Worm (Caenorhabditis elegans) whole organism, L3 larva: Measurements from ENCODE around the gene pqn-57.

ENCODE experiments used
- R02D3.7 ChIP-seq: fragments of 150-350 bp; optimal IDR thresholded peaks from 2 replicates; lab custom pipeline; 2014; ENCODE audit warnings: missing biosample characterization, missing genetic modification characterization
- aly-2 ChIP-seq: fragments of 150-350 bp; optimal IDR thresholded peaks from 2 replicates; lab custom pipeline; 2014; ENCODE audit warnings: missing biosample characterization, missing genetic modification characterization
- ama-1 ChIP-seq: fragments of 150-350 bp; optimal IDR thresholded peaks from 2 replicates; lab custom pipeline; 2018
- ceh-16 ChIP-seq: sonication (generic microtip); optimal IDR thresholded peaks from 2 replicates; lab custom pipeline; 2017; ENCODE audit warnings: missing biosample characterization, missing genetic modification characterization
- ceh-28 ChIP-seq: fragments of 150-350 bp; optimal IDR thresholded peaks from 2 replicates; lab custom pipeline; 2014; ENCODE audit warnings: missing biosample characterization, missing genetic modification reagents, missing genetic modification characterization
- ceh-82 ChIP-seq: fragments of 150-350 bp; optimal IDR thresholded peaks from 2 replicates; lab custom pipeline; 2014; ENCODE audit warnings: missing biosample characterization, missing genetic modification characterization
- ceh-9 ChIP-seq: sonication (generic microtip); optimal IDR thresholded peaks from 2 replicates; lab custom pipeline; 2018; ENCODE audit warnings: missing biosample characterization, missing genetic modification characterization
- daf-12 ChIP-seq: fragments of 150-350 bp; optimal IDR thresholded peaks from 2 replicates; lab custom pipeline; 2014; ENCODE audit warnings: missing biosample characterization, missing genetic modification reagents, missing genetic modification characterization
- egl-5 ChIP-seq: fragments of 150-350 bp; optimal IDR thresholded peaks from 2 replicates; lab custom pipeline; 2017; ENCODE audit warnings: missing biosample characterization, missing genetic modification reagents, missing genetic modification characterization, inconsistent platforms
- elt-2 ChIP-seq: sonication (generic microtip); optimal IDR thresholded peaks from 2 replicates; lab custom pipeline; 2016; ENCODE audit warnings: missing genetic modification reagents, mild to moderate bottlenecking, missing genetic modification characterization, missing compliant biosample characterization
- fkh-10 ChIP-seq: sonication (generic microtip); optimal IDR thresholded peaks from 2 replicates; lab custom pipeline; 2017; ENCODE audit warnings: missing biosample characterization, missing genetic modification reagents, missing genetic modification characterization
- fos-1 ChIP-seq: fragments of 150-350 bp; optimal IDR thresholded peaks from 2 replicates; lab custom pipeline; 2014; ENCODE audit warnings: missing biosample characterization, missing genetic modification characterization
- hmg-11 ChIP-seq: sonication (generic microtip); optimal IDR thresholded peaks from 2 replicates; lab custom pipeline; 2016; ENCODE audit warnings: missing genetic modification characterization, missing compliant biosample characterization
- lin-39 ChIP-seq: fragments of 150-350 bp; optimal IDR thresholded peaks from 2 replicates; lab custom pipeline; 2018; ENCODE audit warnings: missing biosample characterization, missing genetic modification reagents, missing genetic modification characterization
- lsy-12 ChIP-seq: sonication (generic microtip); optimal IDR thresholded peaks from 2 replicates; lab custom pipeline; 2016; ENCODE audit warnings: mild to moderate bottlenecking, missing genetic modification characterization, missing compliant biosample characterization
- mml-1 ChIP-seq: fragments of 150-350 bp; sonication (generic microtip); optimal IDR thresholded peaks from 3 replicates; lab custom pipeline; 2014; ENCODE audit warnings: missing biosample characterization, missing genetic modification characterization
- nfya-1 ChIP-seq: sonication (generic microtip); optimal IDR thresholded peaks from 2 replicates; lab custom pipeline; 2017; ENCODE audit warnings: missing genetic modification characterization, mild to moderate bottlenecking, missing compliant biosample characterization, antibody characterized with exemption, moderate library complexity; ENCODE audit not compliant: insufficient read depth
- nhr-12 ChIP-seq: fragments of 150-350 bp; optimal IDR thresholded peaks from 2 replicates; lab custom pipeline; 2014; ENCODE audit warnings: missing biosample characterization, missing genetic modification characterization
- nhr-23 ChIP-seq: fragments of 150-350 bp; optimal IDR thresholded peaks from 2 replicates; lab custom pipeline; 2014; ENCODE audit warnings: missing biosample characterization, missing genetic modification reagents, missing genetic modification characterization
- nhr-28 ChIP-seq: fragments of 150-350 bp; optimal IDR thresholded peaks from 2 replicates; lab custom pipeline; 2014; ENCODE audit warnings: missing biosample characterization, missing genetic modification characterization
- nhr-43 ChIP-seq: sonication (generic microtip); optimal IDR thresholded peaks from 2 replicates; lab custom pipeline; 2016; ENCODE audit warnings: mild to moderate bottlenecking, missing genetic modification characterization, missing compliant biosample characterization; ENCODE audit not compliant: poor library complexity, severe bottlenecking
- nhr-67 ChIP-seq: fragments of 150-350 bp; optimal IDR thresholded peaks from 2 replicates; lab custom pipeline; 2014; ENCODE audit warnings: missing biosample characterization, missing genetic modification characterization
- nhr-76 ChIP-seq: fragments of 150-350 bp; sonication (generic microtip); optimal IDR thresholded peaks from 5 replicates; lab custom pipeline; 2014; ENCODE audit warnings: missing biosample characterization, missing genetic modification characterization
- pha-4 ChIP-seq: fragments of 150-350 bp; optimal IDR thresholded peaks from 2 replicates; lab custom pipeline; 2014; ENCODE audit warnings: missing biosample characterization, missing genetic modification reagents, missing genetic modification characterization
- pqm-1 ChIP-seq: fragments of 150-350 bp; optimal IDR thresholded peaks from 2 replicates; lab custom pipeline; 2017; ENCODE audit warnings: missing biosample characterization, missing genetic modification characterization, inconsistent platforms
- sea-2 ChIP-seq: fragments of 150-350 bp; sonication (generic microtip); optimal IDR thresholded peaks from 4 replicates; lab custom pipeline; 2014; ENCODE audit warnings: missing biosample characterization, missing genetic modification reagents, missing genetic modification characterization
- skn-1 ChIP-seq: fragments of 150-350 bp; optimal IDR thresholded peaks from 2 replicates; lab custom pipeline; 2014; ENCODE audit warnings: missing biosample characterization, missing genetic modification characterization
- snpc-4 ChIP-seq: fragments of 150-350 bp; optimal IDR thresholded peaks from 2 replicates; lab custom pipeline; 2014; ENCODE audit warnings: missing biosample characterization, missing genetic modification characterization
- tbx-2 ChIP-seq: sonication (generic microtip); optimal IDR thresholded peaks from 2 replicates; lab custom pipeline; 2016; ENCODE audit warnings: mild to moderate bottlenecking, missing genetic modification characterization, missing compliant biosample characterization
- unc-39 ChIP-seq: sonication (generic microtip); optimal IDR thresholded peaks from 4 replicates; lab custom pipeline; 2017; ENCODE audit warnings: missing biosample characterization, missing genetic modification characterization
- unc-62 ChIP-seq: fragments of 150-350 bp; sonication (generic microtip); optimal IDR thresholded peaks from 4 replicates; lab custom pipeline; 2014; ENCODE audit warnings: missing biosample characterization, missing genetic modification reagents, missing genetic modification characterization
- ztf-4 ChIP-seq: fragments of 150-350 bp; optimal IDR thresholded peaks from 2 replicates; lab custom pipeline; 2014; ENCODE audit warnings: missing biosample characterization, missing genetic modification characterization

The pqn-57 gene

ce11 chrX:8346248-8346647 lies 25.5 kb upstream of the pqn-57 start, which contains the start of gene drd-5:
Gene drd-5, minus strand, starts transcription at chrX:8346348.
- peak; percentile 59 for TF ChIP-seq elt-2 (tag; lab: Kevin White, UChicago)
- no peak for TF ChIP-seq snpc-4 (tag; lab: Kevin White, UChicago)

DNA sequence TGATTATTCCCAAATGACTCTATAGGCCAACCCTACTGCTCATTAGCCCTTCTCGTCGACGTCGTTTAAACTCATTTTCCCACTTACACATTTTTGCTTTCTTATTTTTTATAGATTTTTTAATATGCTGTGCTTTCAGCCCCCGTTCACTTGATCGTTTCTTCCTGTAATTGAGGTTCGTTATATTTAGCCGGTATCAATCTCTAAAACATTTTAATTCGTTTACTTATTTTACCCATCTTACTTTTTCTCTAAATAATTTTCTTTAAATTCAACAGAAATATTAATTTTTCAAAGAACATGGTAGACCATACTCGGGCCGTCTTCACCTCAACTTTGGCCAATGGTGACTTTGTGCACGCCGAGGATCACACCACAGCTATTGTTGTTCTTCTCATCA lies 20.9 kb upstream of the pqn-57 start, which contains the start of gene F55E10.1:
F55E10.1 (plus strand) TSS at position 301 of the 400 bp plus-strand sequence.
- TF ChIP-seq nhr-67 (tag; lab: Kevin White, UChicago) = no peak
- no peak for TF ChIP-seq nhr-43
- no peak for TF ChIP-seq tbx-2
- TF ChIP-seq nfya-1 (tag; lab: Kevin White, UChicago) = no peak
- no peak for TF ChIP-seq ceh-82 (tag; lab: Kevin White, UChicago)
- no peak for TF ChIP-seq nhr-28 (tag; lab: Kevin White, UChicago)
- TF ChIP-seq ceh-28 (tag; lab: Kevin White, UChicago) = no peak
- no peak for TF ChIP-seq egl-5 (tag; lab: Kevin White, UChicago)
- TF ChIP-seq fos-1 = no peak
- TF ChIP-seq hmg-11 = no peak
- TF ChIP-seq sea-2 = no peak
- no peak for TF ChIP-seq aly-2 (tag; lab: Kevin White, UChicago)
- TF ChIP-seq unc-62 (GFP tag; lab: Kevin White, UChicago) = no peak
- no peak for TF ChIP-seq nhr-12
- no peak for TF ChIP-seq R02D3.7 (tag; lab: Kevin White, UChicago)
- TF ChIP-seq nhr-76 (tag; lab: Kevin White, UChicago) = no peak
- TF ChIP-seq ceh-16 (tag; lab: Kevin White, UChicago) = no peak
- TF ChIP-seq elt-2 (tag; lab: Kevin White, UChicago) = no peak
- no peak for TF ChIP-seq daf-12 (tag; lab: Kevin White, UChicago)

DNA sequence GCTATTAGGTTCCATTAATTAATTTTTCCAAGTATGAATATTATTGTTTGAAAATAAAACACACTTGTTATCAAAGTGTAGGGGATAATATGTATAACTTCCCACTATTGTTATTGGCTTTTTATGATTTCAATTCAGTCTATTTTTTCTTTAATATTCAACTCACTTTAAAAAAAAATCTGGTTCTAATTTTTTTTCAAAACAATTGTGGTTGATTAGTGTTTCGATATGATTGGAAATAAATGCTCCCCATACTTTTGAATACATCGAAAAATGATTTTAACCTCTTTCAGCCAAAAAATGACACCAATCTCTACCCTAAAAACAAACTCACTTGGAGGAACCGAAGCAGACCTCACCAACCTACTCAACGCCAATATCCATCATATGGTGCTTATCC lies 19.6 kb upstream of the pqn-57 start, which contains the start of gene F55E10.2:
F55E10.2 (plus strand) TSS at position 301 of the 400 bp plus-strand sequence.
- TF ChIP-seq ztf-4 (tag; lab: Kevin White, UChicago) (no peak), nhr-43 (no peak), nhr-28 (tag; lab: Kevin White, UChicago) (no peak), mml-1 (tag; lab: Kevin White, UChicago) (no peak)

DNA sequence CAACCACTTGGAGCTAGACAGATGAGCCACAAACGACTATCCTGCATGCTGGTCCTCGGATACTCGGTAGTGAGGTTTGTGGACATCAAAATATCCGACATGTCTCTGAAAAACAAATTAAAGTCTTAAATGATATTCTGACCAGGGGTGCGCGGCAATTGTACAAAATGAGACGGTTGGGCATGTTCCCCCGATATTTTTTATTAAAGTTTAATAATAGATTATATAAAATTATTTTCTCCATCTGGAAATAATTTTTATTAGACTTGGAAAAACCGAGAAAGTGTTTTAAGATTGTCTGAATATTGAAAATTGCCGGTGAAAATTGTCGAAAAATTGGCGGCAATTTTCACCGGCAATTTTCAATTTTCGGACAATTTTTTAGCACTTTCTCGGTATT lies 7.0 kb upstream of the pqn-57 start, which contains the start of gene F55E10.4:
F55E10.4 (minus strand) TSS at position 101 of the 400 bp plus-strand sequence.
- TF ChIP-seq nhr-12 (no peak), fkh-10 (GFP tag; lab: Kevin White, UChicago) (no peak), tbx-2 (no peak), nfya-1 (tag; lab: Kevin White, UChicago) (no peak), nhr-28 (tag; lab: Kevin White, UChicago) (no peak), ceh-9 (tag; lab: Kevin White, UChicago) (no peak), unc-39 (no peak), lin-39 (tag; lab: Kevin White, UChicago) (no peak), skn-1 (tag; lab: Kevin White, UChicago) (no peak), snpc-4 (tag; lab: Kevin White, UChicago) (no peak), lsy-12 (tag; lab: Kevin White, UChicago) (no peak)

- TF ChIP-seq pha-4 (no peak), nhr-23 (tag; lab: Kevin White, UChicago) (no peak), tbx-2 (no peak), R02D3.7 (tag; lab: Kevin White, UChicago) (no peak), nhr-43 (no peak)
Measured at ce11 chrX:8326394-8326793, 5.6 kb upstream of the pqn-57 start, which contains the start of gene R09F10.8. Gene R09F10.8, minus strand, starts transcription at chrX:8326451.

- TF ChIP-seq elt-2 (tag; lab: Kevin White, UChicago) (peak; percentile 75), pqm-1 (tag; lab: Kevin White, UChicago) (peak; percentile 46), nhr-12 (no peak), nhr-67 (tag; lab: Kevin White, UChicago) (no peak), ama-1 (lab: Kevin White, UChicago) (no peak), pha-4 (peak; percentile 50)
Measured at ce11 chrX:8323371-8323770, 2.6 kb upstream of the pqn-57 start, which contains the start of gene R09F10.1. Gene R09F10.1, plus strand, starts transcription at chrX:8323592.
